Worm (Caenorhabditis elegans): ENCODE measurements around the gene clec-206.

The clec-206 gene

ce11 chrV:2004229-2004628, at the start of gene clec-206:
Gene clec-206 (minus strand): TSS chrV:2004329.
- TF ChIP-seq lin-13 (GFP tag; optimal IDR thresholded peaks at IDR 0.05) (no peak), aly-2 (tag; optimal IDR thresholded peaks at IDR 0.05) (no peak), unc-30 (tag; optimal IDR thresholded peaks at IDR 0.05) (no peak), ztf-11 (tag; optimal IDR thresholded peaks at IDR 0.05) (no peak), swsn-7 (tag; optimal IDR thresholded peaks at IDR 0.05) (no peak), jun-1 (tag; optimal IDR thresholded peaks at IDR 0.05) (no peak)

ce11 chrV:2053509-2053908, 49.4 kb upstream of the clec-206 start, which contains the start of gene comt-5:
Gene comt-5 (minus strand): TSS chrV:2053609.
- TF ChIP-seq nhr-84 (tag; optimal IDR thresholded peaks at IDR 0.05) (no peak), egl-13 (tag; optimal IDR thresholded peaks at IDR 0.05) (no peak), alr-1 (tag; optimal IDR thresholded peaks at IDR 0.05; ENCODE audit: borderline replicate concordance) (no peak), sup-37 (GFP tag; optimal IDR thresholded peaks at IDR 0.05) (no peak)

- TF ChIP-seq lin-14 (GFP tag; optimal IDR thresholded peaks at IDR 0.05) (no peak), blmp-1 (tag; optimal IDR thresholded peaks at IDR 0.05) (peak; percentile 7)
These were observed 47.4 kb upstream of the clec-206 start, which contains the start of gene Y40B10A.11 for ce11 chrV:2051507-2051906. Gene Y40B10A.11 (minus strand): TSS chrV:2051607.

ce11 chrV:2050790-2051189, 46.7 kb upstream of the clec-206 start:
- TF ChIP-seq pag-3 (tag; optimal IDR thresholded peaks at IDR 0.05; ENCODE audit: borderline replicate concordance, insufficient read depth) (no peak), ceh-8 (GFP tag; optimal IDR thresholded peaks at IDR 0.05) (peak; percentile 78), xbp-1 (tag; optimal IDR thresholded peaks at IDR 0.05) (no peak)

ce11 chrV:2050136-2050535, 46.0 kb upstream of the clec-206 start, which contains the start of gene comt-4:
Gene comt-4 (minus strand): TSS chrV:2050185.
- peak; percentile 28 for TF ChIP-seq nhr-20 (tag; optimal IDR thresholded peaks at IDR 0.05)
- TF ChIP-seq elt-3 (tag; optimal IDR thresholded peaks at IDR 0.05) = peak in 3 of 6 experiments; percentile 2 to 45 (median 33)
- no peak for TF ChIP-seq tbx-2 (tag; optimal IDR thresholded peaks at IDR 0.05)

- TF ChIP-seq sptf-1 (tag; optimal IDR thresholded peaks at IDR 0.05) (no peak), blmp-1 (tag; optimal IDR thresholded peaks at IDR 0.05) (no peak), jun-1 (tag; optimal IDR thresholded peaks at IDR 0.05) (no peak), ceh-8 (GFP tag; optimal IDR thresholded peaks at IDR 0.05) (peak; percentile 6), fkh-8 (tag; optimal IDR thresholded peaks at IDR 0.05) (peak; percentile 27), elt-3 (tag; optimal IDR thresholded peaks at IDR 0.05) (no peak), nhr-47 (tag; optimal IDR thresholded peaks at IDR 0.05) (peak; percentile 26)
These were observed 41.8 kb upstream of the clec-206 start, which contains the start of gene Y40B10A.5 for ce11 chrV:2045956-2046355. Gene Y40B10A.5 (minus strand): TSS chrV:2046056.

- TF ChIP-seq nhr-77 (tag; optimal IDR thresholded peaks at IDR 0.05) (no peak), alr-1 (tag; optimal IDR thresholded peaks at IDR 0.05; ENCODE audit: borderline replicate concordance) (no peak), mef-2 (tag; optimal IDR thresholded peaks at IDR 0.05) (no peak), ceh-88 (GFP tag; IDR thresholded peaks at IDR 0.05) (no peak), tbx-2 (tag; optimal IDR thresholded peaks at IDR 0.05) (no peak), zag-1 (tag; optimal IDR thresholded peaks at IDR 0.05) (no peak), pqm-1 (tag; optimal IDR thresholded peaks at IDR 0.05) (no peak), efl-1 (optimal IDR thresholded peaks at IDR 0.05) (no peak), efl-1 (GFP tag; optimal IDR thresholded peaks at IDR 0.05 in 1 of 2) (no peak), vab-15 (tag; optimal IDR thresholded peaks at IDR 0.05) (no peak)
These were observed 31.4 kb upstream of the clec-206 start, which contains the start of gene srab-23 for ce11 chrV:2035545-2035944. Gene srab-23 (minus strand): TSS chrV:2035645.

All from whole organism, L1 larva.